Fruit fly (Drosophila melanogaster): ENCODE results near the gene Nubp1.

dm6 chr2L:16703008-16703510 is 29.3 kb upstream of the Nubp1 start:
- no peak for TF ChIP-seq psq (optimal IDR thresholded peaks at IDR 0.05)
- no peak for TF ChIP-seq pan (optimal IDR thresholded peaks at IDR 0.05)
- no peak for TF ChIP-seq CG8478 (optimal IDR thresholded peaks at IDR 0.05)
- TF ChIP-seq Dll (optimal IDR thresholded peaks at IDR 0.05) = no peak
